Fruit fly (Drosophila melanogaster) whole organism, prepupa: Measurements from ENCODE around the gene CG32373.

ENCODE experiments used
- CG11762 ChIP-seq: fragments of 200-800 bp; sonication (Bioruptor generic); optimal IDR thresholded peaks from 3 replicates; lab custom pipeline; 2016; ENCODE audit warnings: missing biosample characterization, missing genetic modification characterization; ENCODE audit not compliant: insufficient read depth
- CG6276 ChIP-seq: fragments of 200-800 bp; sonication (Bioruptor generic); optimal IDR thresholded peaks from 2 replicates; lab custom pipeline; 2017; ENCODE audit warnings: missing biosample characterization, mild to moderate bottlenecking, missing genetic modification characterization
- CG8119 ChIP-seq: fragments of 200-800 bp; sonication (Bioruptor generic); IDR thresholded peaks from 3 replicates; pipeline ENCODE4 v1.3.6; 2022; ENCODE audit warnings: missing biosample characterization, missing genetic modification characterization
- CG8632 ChIP-seq: fragments of 200-800 bp; sonication (Bioruptor generic); optimal IDR thresholded peaks from 3 replicates; lab custom pipeline; 2016; ENCODE audit warnings: missing biosample characterization, missing genetic modification characterization
- Hr39 ChIP-seq: fragments of 200-800 bp; sonication (Bioruptor generic); optimal IDR thresholded peaks from 2 replicates; lab custom pipeline; 2016; ENCODE audit warnings: missing biosample characterization, missing genetic modification characterization
- Lpt ChIP-seq: fragments of 200-800 bp; sonication (Bioruptor generic); optimal IDR thresholded peaks from 3 replicates; lab custom pipeline; 2016; ENCODE audit warnings: missing biosample characterization, missing genetic modification characterization
- esn ChIP-seq: fragments of 200-800 bp; sonication (Bioruptor generic); optimal IDR thresholded peaks from 2 replicates; lab custom pipeline; 2016; ENCODE audit warnings: missing biosample characterization, mild to moderate bottlenecking, missing genetic modification characterization, moderate library complexity

DNA sequence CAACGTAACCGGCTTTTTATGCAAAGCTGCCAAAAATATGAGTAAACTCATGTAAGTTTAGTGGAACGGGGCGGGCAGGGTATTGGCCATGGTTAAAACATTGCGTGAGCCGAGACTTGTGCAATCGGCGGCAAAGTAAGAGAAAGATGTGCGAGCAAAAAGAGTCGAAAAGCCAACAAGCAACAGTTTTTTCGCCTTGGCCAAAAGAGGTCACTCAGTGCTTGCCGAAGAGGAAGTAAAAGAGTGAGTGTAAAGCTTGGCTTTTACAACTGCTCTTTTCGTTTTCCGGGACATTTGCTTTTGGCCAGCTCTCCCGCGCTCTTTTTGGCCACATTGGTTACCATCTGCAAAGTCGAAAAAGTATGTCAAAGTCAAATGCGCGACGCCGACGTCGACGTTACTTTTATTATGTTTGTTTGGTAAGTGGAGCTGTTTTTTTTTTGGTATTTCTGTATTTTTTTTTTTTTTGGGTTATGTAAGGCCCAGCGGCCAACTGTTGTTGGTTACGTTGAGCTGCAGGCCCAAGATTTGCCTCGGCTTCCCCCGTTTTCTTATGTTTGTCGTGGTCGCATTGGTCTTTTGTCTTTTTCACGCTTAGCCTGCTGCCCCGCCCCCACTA is 137.5 kb downstream of the CG32373 start:
- TF ChIP-seq esn (GFP tag; lab: Kevin White, UChicago) (no peak), CG11762 (GFP tag; lab: Kevin White, UChicago) (no peak), CG8632 (GFP tag; lab: Kevin White, UChicago) (no peak), Hr39 (GFP tag; lab: Kevin White, UChicago) (no peak), Lpt (GFP tag; lab: Kevin White, UChicago) (no peak), CG6276 (no peak), CG8119 (GFP tag; lab: Robert Waterston, UW) (peak; percentile 23; the same call in 1 of the 3 replicates)
